Fruit fly (Drosophila melanogaster): ENCODE measurements around the gene I-t.

Gene I-t

DNA sequence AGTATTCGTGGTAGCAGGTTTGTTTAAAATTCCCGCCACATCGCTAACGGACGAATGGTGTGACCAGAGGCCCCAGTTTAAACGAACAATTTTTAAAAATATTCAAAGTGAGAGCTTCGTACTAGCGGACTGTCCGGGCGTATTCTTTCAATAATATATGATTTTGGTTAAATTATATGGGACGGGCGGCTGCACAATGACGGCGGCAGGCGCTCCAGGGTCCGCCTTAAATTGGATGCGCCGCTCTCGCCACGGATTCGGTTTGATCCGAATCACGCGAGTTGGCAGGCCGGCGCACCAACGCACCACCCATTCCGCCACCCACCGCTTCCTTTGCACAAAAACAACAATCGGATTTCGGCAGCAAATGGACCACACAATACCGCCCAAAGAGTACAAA lies 31.5 kb downstream of the I-t start, which contains the start of gene CG14721 (continued):
- peak; percentile 49; the same call in 1 of the 2 replicates for TF ChIP-seq unc-4 (GFP tag; IDR thresholded peaks at IDR 0.05; ENCODE audit: partially characterized antibody)
- TF ChIP-seq pros (GFP tag; optimal IDR thresholded peaks at IDR 0.05): no peak
- no peak for TF ChIP-seq Blimp-1 (GFP tag; optimal IDR thresholded peaks at IDR 0.05)
- no peak for TF ChIP-seq CG8478 (optimal IDR thresholded peaks at IDR 0.05)
- TF ChIP-seq CG17385 (GFP tag; optimal IDR thresholded peaks at IDR 0.05): no peak
- TF ChIP-seq bigmax (GFP tag; optimal IDR thresholded peaks at IDR 0.05): no peak
- TF ChIP-seq bab2 (GFP tag; optimal IDR thresholded peaks at IDR 0.05): peak; percentile 46
- TF ChIP-seq oc (tag; optimal IDR thresholded peaks at IDR 0.05): no peak
- TF ChIP-seq Med (GFP tag): peak; percentile 88
- peak; percentile 51 for TF ChIP-seq vvl (GFP tag; IDR thresholded peaks at IDR 0.05)
- TF ChIP-seq az2 (GFP tag; optimal IDR thresholded peaks at IDR 0.05): peak; percentile 19
- TF ChIP-seq jing (GFP tag; optimal IDR thresholded peaks at IDR 0.05): no peak
- no peak for TF ChIP-seq wdn (GFP tag; IDR thresholded peaks at IDR 0.05)
- TF ChIP-seq NC2α (GFP tag; optimal IDR thresholded peaks at IDR 0.05): no peak
- TF ChIP-seq CG5953 (GFP tag; IDR thresholded peaks at IDR 0.05): no peak
- no peak for TF ChIP-seq Hmx (GFP tag; optimal IDR thresholded peaks at IDR 0.05)
- TF ChIP-seq aop (GFP tag; IDR thresholded peaks at IDR 0.05): no peak
- no peak for TF ChIP-seq Bdp1 (GFP tag; optimal IDR thresholded peaks at IDR 0.05)
- TF ChIP-seq YL-1 (GFP tag; optimal IDR thresholded peaks at IDR 0.05): peak; percentile 31
- TF ChIP-seq gem (tag; optimal IDR thresholded peaks at IDR 0.05): no peak
- TF ChIP-seq bowl (GFP tag; IDR thresholded peaks at IDR 0.05): no peak
- peak; percentile 23; the same call in 1 of the 2 replicates for TF ChIP-seq inv (GFP tag; IDR thresholded peaks at IDR 0.05; ENCODE audit: partially characterized antibody)
- no peak for TF ChIP-seq rib (GFP tag; IDR thresholded peaks at IDR 0.05)
- TF ChIP-seq luna (GFP tag; optimal IDR thresholded peaks at IDR 0.05): no peak
- TF ChIP-seq CG14965 (GFP tag; optimal IDR thresholded peaks at IDR 0.05; ENCODE audit: borderline replicate concordance): no peak
- no peak for TF ChIP-seq CG11504 (tag; optimal IDR thresholded peaks at IDR 0.05)
- no peak for TF ChIP-seq tio (GFP tag; optimal IDR thresholded peaks at IDR 0.05)
- peak; percentile 84 for TF ChIP-seq MBD-R2 (GFP tag; IDR thresholded peaks at IDR 0.05)
- TF ChIP-seq HLH3B (GFP tag; IDR thresholded peaks at IDR 0.05): no peak
- peak; percentile 14 for TF ChIP-seq Mes4 (GFP tag; optimal IDR thresholded peaks at IDR 0.05)
- TF ChIP-seq Ssrp (tag; optimal IDR thresholded peaks at IDR 0.05): no peak
- peak; percentile 42 for TF ChIP-seq Antp (GFP tag; optimal IDR thresholded peaks at IDR 0.05)
- no peak for TF ChIP-seq ase (GFP tag; IDR thresholded peaks at IDR 0.05)
- TF ChIP-seq tll (GFP tag; optimal IDR thresholded peaks at IDR 0.05): no peak
- TF ChIP-seq ro (GFP tag; IDR thresholded peaks at IDR 0.05): no peak
- no peak for TF ChIP-seq lilli (GFP tag; optimal IDR thresholded peaks at IDR 0.05)
- TF ChIP-seq CG14441 (GFP tag; IDR thresholded peaks at IDR 0.05): no peak
- peak; percentile 54 for TF ChIP-seq Aef1 (GFP tag; IDR thresholded peaks at IDR 0.05)
- no peak for TF ChIP-seq CG8089 (GFP tag; optimal IDR thresholded peaks at IDR 0.05)
- no peak for TF ChIP-seq Taf1 (GFP tag; IDR thresholded peaks at IDR 0.05)
- TF ChIP-seq PHDP (tag; optimal IDR thresholded peaks at IDR 0.05): no peak
- peak; percentile 62 for TF ChIP-seq CG13287 (GFP tag; IDR thresholded peaks at IDR 0.05; ENCODE audit: partially characterized antibody)
- TF ChIP-seq sima (GFP tag; optimal IDR thresholded peaks at IDR 0.05): no peak
- no peak for TF ChIP-seq CG2202 (tag; optimal IDR thresholded peaks at IDR 0.05)
- TF ChIP-seq Vsx1 (GFP tag; optimal IDR thresholded peaks at IDR 0.05): no peak
- no peak for TF ChIP-seq dan (GFP tag; IDR thresholded peaks at IDR 0.05)
- TF ChIP-seq gfzf (GFP tag; optimal IDR thresholded peaks at IDR 0.05): peak; percentile 83
- no peak for TF ChIP-seq Dip2 (GFP tag; IDR thresholded peaks at IDR 0.05)
- no peak for TF ChIP-seq ERR (GFP tag; optimal IDR thresholded peaks at IDR 0.05)
- TF ChIP-seq CG16863 (GFP tag; optimal IDR thresholded peaks at IDR 0.05): peak; percentile 11
- no peak for TF ChIP-seq CG2678 (tag; optimal IDR thresholded peaks at IDR 0.05)
- TF ChIP-seq Sox102F (GFP tag; optimal IDR thresholded peaks at IDR 0.05): no peak
